Worm (Caenorhabditis elegans) whole organism, L2 larva: ENCODE data around the gene C47E12.9.

Experiments used
- R02D3.7 ChIP-seq: fragments of 150-350 bp; optimal IDR thresholded peaks from 2 replicates; lab custom pipeline; 2014; ENCODE audit warnings: missing biosample characterization, missing genetic modification characterization
- ZK546.5 ChIP-seq: sonication (generic microtip); optimal IDR thresholded peaks from 2 replicates; lab custom pipeline; 2017; ENCODE audit warnings: missing biosample characterization, missing genetic modification characterization
- blmp-1 ChIP-seq: sonication (generic microtip); optimal IDR thresholded peaks from 2 replicates; lab custom pipeline; 2017; ENCODE audit warnings: missing genetic modification characterization, mild to moderate bottlenecking, missing compliant biosample characterization, antibody characterized with exemption, moderate library complexity; ENCODE audit not compliant: insufficient read depth
- egl-27 ChIP-seq: sonication (generic microtip); optimal IDR thresholded peaks from 3 replicates; lab custom pipeline; 2017; ENCODE audit warnings: missing biosample characterization, missing genetic modification reagents, missing genetic modification characterization
- elt-1 ChIP-seq: fragments of 150-350 bp; optimal IDR thresholded peaks from 2 replicates; lab custom pipeline; 2014; ENCODE audit warnings: missing biosample characterization, missing genetic modification characterization
- gmeb-1 ChIP-seq: fragments of 150-350 bp; optimal IDR thresholded peaks from 2 replicates; lab custom pipeline; 2014; ENCODE audit warnings: missing biosample characterization, missing genetic modification characterization
- lin-13 ChIP-seq: fragments of 150-350 bp; optimal IDR thresholded peaks from 2 replicates; lab custom pipeline; 2014; ENCODE audit warnings: missing biosample characterization, missing genetic modification reagents, missing genetic modification characterization
- lin-39 ChIP-seq: fragments of 150-350 bp; optimal IDR thresholded peaks from 2 replicates; lab custom pipeline; 2014; ENCODE audit warnings: missing biosample characterization, missing genetic modification reagents, missing genetic modification characterization
- mbf-1 ChIP-seq: sonication (generic microtip); optimal IDR thresholded peaks from 2 replicates; lab custom pipeline; 2017; ENCODE audit warnings: missing biosample characterization, missing genetic modification characterization
- mdl-1 ChIP-seq, 2 experiments: fragments of 150-350 bp in 1 of 2; sonication (generic microtip) in 1 of 2; optimal IDR thresholded peaks; 2 replicates each; lab custom pipeline; 2017; ENCODE audit warnings: missing biosample characterization in 2 of 2, missing genetic modification characterization in 2 of 2
- nhr-23 ChIP-seq: fragments of 150-350 bp; optimal IDR thresholded peaks from 2 replicates; lab custom pipeline; 2014; ENCODE audit warnings: missing biosample characterization, missing genetic modification reagents, missing genetic modification characterization
- unc-39 ChIP-seq: fragments of 150-350 bp; optimal IDR thresholded peaks from 2 replicates; lab custom pipeline; 2014; ENCODE audit warnings: missing biosample characterization, missing genetic modification characterization
- unc-62 ChIP-seq: fragments of 150-350 bp; optimal IDR thresholded peaks from 2 replicates; lab custom pipeline; 2014; ENCODE audit warnings: missing biosample characterization, missing genetic modification reagents, missing genetic modification characterization
- ztf-11 ChIP-seq: sonication (generic microtip); optimal IDR thresholded peaks from 2 replicates; lab custom pipeline; 2017; ENCODE audit warnings: missing biosample characterization, missing genetic modification characterization

ce11 chrIV:9998487-9999218 lies 24.2 kb downstream of the C47E12.9 start, which contains the start of gene pyp-1:
- no peak for TF ChIP-seq mdl-1 (tag; optimal IDR thresholded peaks at IDR 0.05; lab: Kevin White, UChicago)
- TF ChIP-seq mbf-1 (tag; lab: Kevin White, UChicago), result no peak
- no peak for TF ChIP-seq nhr-23
- TF ChIP-seq unc-39 (tag; lab: Kevin White, UChicago), result no peak
- TF ChIP-seq ZK546.5 (tag; lab: Kevin White, UChicago), result no peak
- TF ChIP-seq lin-39, result no peak
- TF ChIP-seq lin-13, result no peak
- TF ChIP-seq ztf-11 (tag; lab: Kevin White, UChicago), result no peak
- TF ChIP-seq egl-27 (tag; lab: Kevin White, UChicago), result no peak
- no peak for TF ChIP-seq blmp-1 (tag; lab: Kevin White, UChicago)
- TF ChIP-seq elt-1 (tag; lab: Kevin White, UChicago), result no peak
- no peak for TF ChIP-seq gmeb-1 (tag; lab: Kevin White, UChicago)
- TF ChIP-seq R02D3.7 (tag; lab: Kevin White, UChicago), result no peak
- no peak for TF ChIP-seq unc-62 (GFP tag; lab: Kevin White, UChicago)
